Worm (Caenorhabditis elegans): ENCODE measurements around the gene mob-2.

Gene mob-2

DNA sequence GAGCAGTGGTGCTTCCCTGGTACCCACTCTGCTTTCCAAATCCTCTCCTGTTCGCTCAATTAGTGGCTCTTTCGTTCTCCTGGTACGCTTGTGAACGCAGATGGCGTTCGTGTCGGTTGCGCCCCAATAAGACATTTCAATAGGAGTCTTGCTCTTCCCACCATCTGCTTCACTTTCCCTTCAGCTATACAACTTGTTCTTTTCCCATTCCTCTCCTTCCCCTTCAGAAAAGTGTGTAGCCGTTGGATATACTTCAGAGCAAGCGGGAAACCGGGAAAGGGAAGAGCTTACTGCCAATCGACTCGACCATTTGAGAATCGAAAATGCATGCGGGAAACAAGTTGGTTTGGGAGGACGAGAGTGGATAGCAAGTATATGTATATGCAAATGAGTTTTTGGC, 26.6 kb downstream of the mob-2 start (continued):
- TF ChIP-seq pros-1 (tag; optimal IDR thresholded peaks at IDR 0.05) (no peak), ceh-14 (tag; optimal IDR thresholded peaks at IDR 0.05) (peak; percentile 38), odd-2 (tag; optimal IDR thresholded peaks at IDR 0.05) (no peak), hlh-6 (tag; optimal IDR thresholded peaks at IDR 0.05) (no peak), fax-1 (tag; optimal IDR thresholded peaks at IDR 0.05) (no peak), ceh-22 (tag; optimal IDR thresholded peaks at IDR 0.05) (no peak), unc-55 (GFP tag; optimal IDR thresholded peaks at IDR 0.05) (no peak), ceh-2 (tag; optimal IDR thresholded peaks at IDR 0.05) (no peak), lim-6 (tag; optimal IDR thresholded peaks at IDR 0.05) (peak; percentile 40), ttx-3 (tag; optimal IDR thresholded peaks at IDR 0.05) (no peak)

- no peak for TF ChIP-seq sox-4 (tag; optimal IDR thresholded peaks at IDR 0.05)
- peak; percentile 70 for TF ChIP-seq rnt-1 (tag; optimal IDR thresholded peaks at IDR 0.05)
- no peak for TF ChIP-seq che-1 (tag; optimal IDR thresholded peaks at IDR 0.05)
- no peak for TF ChIP-seq hlh-13 (GFP tag; optimal IDR thresholded peaks at IDR 0.05)
- TF ChIP-seq unc-55 (GFP tag; optimal IDR thresholded peaks at IDR 0.05): peak; percentile 48
- peak; percentile 77 for TF ChIP-seq hlh-30 (tag; optimal IDR thresholded peaks at IDR 0.05; ENCODE audit: insufficient read depth)
- no peak for TF ChIP-seq sdc-2 (tag; optimal IDR thresholded peaks at IDR 0.05)
- peak; percentile 88 for TF ChIP-seq pax-1 (tag; optimal IDR thresholded peaks at IDR 0.05)
- TF ChIP-seq pat-9 (tag; optimal IDR thresholded peaks at IDR 0.05): no peak
- TF ChIP-seq pros-1 (tag; optimal IDR thresholded peaks at IDR 0.05): no peak
Observed at ce11 chrX:13141440-13141839, 28.4 kb downstream of the mob-2 start, which contains the start of gene F09A5.3. TSS of gene F09A5.3 (plus strand) at chrX:13141601.

DNA sequence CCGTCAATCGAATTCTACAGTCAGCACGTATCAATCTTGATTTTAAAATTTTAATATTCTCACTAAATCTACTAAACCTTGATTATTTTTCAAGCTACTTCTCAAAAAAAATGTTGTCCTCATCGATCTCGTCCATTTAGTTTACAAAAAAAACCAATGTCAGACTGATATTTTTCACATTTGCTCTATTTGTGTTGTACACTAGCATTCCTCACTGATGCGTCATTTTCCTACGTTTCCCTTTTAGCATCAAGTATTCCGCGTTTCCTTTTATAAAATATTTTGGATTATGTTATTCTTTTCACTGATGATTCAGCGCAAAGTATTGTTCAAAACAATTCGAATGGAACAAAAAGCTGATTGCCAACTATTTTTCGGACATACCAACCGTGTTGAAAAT, 30.4 kb downstream of the mob-2 start, which contains the start of gene ttr-34:
Gene ttr-34, plus strand, starts transcription at position 301 of the 400 bp plus-strand sequence.
- no peak for TF ChIP-seq odd-2 (tag; optimal IDR thresholded peaks at IDR 0.05)

- TF ChIP-seq unc-55 (GFP tag; optimal IDR thresholded peaks at IDR 0.05) (no peak), ceh-6 (GFP tag; optimal IDR thresholded peaks at IDR 0.05) (no peak), ttx-3 (tag; optimal IDR thresholded peaks at IDR 0.05) (no peak), odd-2 (tag; optimal IDR thresholded peaks at IDR 0.05) (no peak), nhr-232 (tag; optimal IDR thresholded peaks at IDR 0.05) (no peak), dve-1 (tag; optimal IDR thresholded peaks at IDR 0.05) (no peak), hlh-8 (tag; optimal IDR thresholded peaks at IDR 0.05) (no peak), hlh-15 (tag; optimal IDR thresholded peaks at IDR 0.05) (no peak), hlh-30 (tag; optimal IDR thresholded peaks at IDR 0.05; ENCODE audit: insufficient read depth) (no peak), pros-1 (tag; optimal IDR thresholded peaks at IDR 0.05) (no peak), K09A11.1 (tag; optimal IDR thresholded peaks at IDR 0.05; ENCODE audit: insufficient read depth) (no peak), unc-3 (GFP tag; conservative IDR thresholded peaks at IDR 0.05) (no peak), unc-3 (tag; optimal IDR thresholded peaks at IDR 0.05) (no peak), unc-42 (tag; optimal IDR thresholded peaks at IDR 0.05) (no peak)
Observed at ce11 chrX:13134807-13135206, 35.1 kb downstream of the mob-2 start, which contains the start of gene F09A5.2. TSS of gene F09A5.2 (plus strand) at chrX:13135107.

DNA sequence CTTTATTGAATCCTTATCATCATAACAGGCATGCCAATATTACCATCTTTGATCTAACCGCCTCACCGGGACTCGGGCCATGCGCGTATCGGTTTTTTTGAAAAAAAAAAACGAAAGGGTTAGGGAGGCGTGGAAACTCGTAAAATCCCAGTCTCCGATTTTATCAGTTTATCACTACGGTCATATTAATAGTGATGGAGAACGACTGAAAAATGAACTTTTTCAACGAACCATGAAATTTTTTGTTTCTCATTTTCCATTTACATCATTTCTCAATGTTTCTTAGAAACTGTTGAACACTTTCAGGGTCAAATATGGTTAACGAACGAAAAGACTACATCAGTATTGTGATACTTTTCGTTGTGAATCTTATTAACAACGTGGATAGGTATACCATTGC, 39.9 kb downstream of the mob-2 start, which contains the start of gene spin-3:
Gene spin-3, plus strand, starts transcription at position 301 of the 400 bp plus-strand sequence.
- no peak for TF ChIP-seq ama-1 (optimal IDR thresholded peaks at IDR 0.05)
- no peak for TF ChIP-seq unc-55 (GFP tag; optimal IDR thresholded peaks at IDR 0.05)
- TF ChIP-seq ztf-16 (tag; optimal IDR thresholded peaks at IDR 0.05): no peak
- no peak for TF ChIP-seq ceh-18 (tag; optimal IDR thresholded peaks at IDR 0.05)
- TF ChIP-seq fkh-10 (GFP tag; optimal IDR thresholded peaks at IDR 0.05): no peak
- TF ChIP-seq tbx-7 (tag; optimal IDR thresholded peaks at IDR 0.05): no peak

DNA sequence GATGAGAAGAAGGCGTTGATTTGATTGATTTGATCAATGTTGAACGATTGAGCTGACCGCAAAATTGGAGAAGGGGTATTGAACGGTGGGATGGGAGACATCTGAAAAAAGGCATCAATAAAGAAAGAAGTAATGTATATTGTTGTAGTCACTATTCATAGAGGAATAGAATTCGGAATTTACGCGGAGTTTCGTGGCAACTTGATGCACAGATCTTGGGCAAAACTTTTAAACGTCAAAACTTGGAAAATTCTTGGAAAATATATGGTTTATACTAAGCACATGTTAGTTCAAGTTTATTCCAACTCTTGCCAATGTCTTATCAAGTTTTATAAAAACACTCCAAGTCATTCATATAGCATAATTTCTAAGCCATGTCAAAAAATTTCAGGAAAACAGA, 43.5 kb downstream of the mob-2 start, which contains the start of gene F17H10.4:
Gene F17H10.4, minus strand, starts transcription at position 101 of the 400 bp plus-strand sequence.
- no peak for TF ChIP-seq ceh-9 (tag; optimal IDR thresholded peaks at IDR 0.05)
- TF ChIP-seq sdc-2 (tag; optimal IDR thresholded peaks at IDR 0.05): no peak
- TF ChIP-seq hlh-6 (tag; optimal IDR thresholded peaks at IDR 0.05): no peak
- no peak for TF ChIP-seq tbx-2 (tag; optimal IDR thresholded peaks at IDR 0.05)
- TF ChIP-seq pha-4 (tag; optimal IDR thresholded peaks at IDR 0.05): no peak
- no peak for TF ChIP-seq ceh-34 (tag; optimal IDR thresholded peaks at IDR 0.05)
- no peak for TF ChIP-seq hlh-8 (tag; optimal IDR thresholded peaks at IDR 0.05)
- no peak for TF ChIP-seq elt-2 (tag; optimal IDR thresholded peaks at IDR 0.05)
- no peak for TF ChIP-seq pqm-1 (tag; optimal IDR thresholded peaks at IDR 0.05)
- no peak for TF ChIP-seq pat-9 (tag; optimal IDR thresholded peaks at IDR 0.05)
- TF ChIP-seq sox-2 (GFP tag; IDR thresholded peaks at IDR 0.05): no peak
- TF ChIP-seq hlh-15 (tag; optimal IDR thresholded peaks at IDR 0.05): no peak
- TF ChIP-seq syd-9 (tag; optimal IDR thresholded peaks at IDR 0.05): no peak
